Worm (Caenorhabditis elegans) whole organism, late embryonic: Measurements from ENCODE around the gene scl-8.

ENCODE experiments used
- C38D4.7 ChIP-seq: fragments of 200-800 bp; sonication (Bioruptor generic); optimal IDR thresholded peaks from 2 replicates; lab custom pipeline; 2018; ENCODE audit warnings: mild to moderate bottlenecking, missing genetic modification characterization, moderate library complexity, missing compliant biosample characterization
- K02D7.2 ChIP-seq: sonication (generic microtip); optimal IDR thresholded peaks from 2 replicates; lab custom pipeline; 2017; ENCODE audit warnings: mild to moderate bottlenecking, missing genetic modification characterization, missing compliant biosample characterization
- Y22D7AL.16 ChIP-seq: sonication (generic microtip); optimal IDR thresholded peaks from 2 replicates; lab custom pipeline; 2016; ENCODE audit warnings: missing genetic modification characterization, missing compliant biosample characterization
- ama-1 ChIP-seq: fragments of 150-350 bp; optimal IDR thresholded peaks from 2 replicates; lab custom pipeline; 2014
- ceh-22 ChIP-seq: sonication (generic microtip); optimal IDR thresholded peaks from 2 replicates; lab custom pipeline; 2017; ENCODE audit warnings: missing biosample characterization, missing genetic modification characterization
- ceh-30 ChIP-seq: fragments of 150-350 bp; optimal IDR thresholded peaks from 2 replicates; lab custom pipeline; 2014; ENCODE audit warnings: missing biosample characterization, missing genetic modification characterization
- ceh-31 ChIP-seq: sonication (generic microtip); optimal IDR thresholded peaks from 2 replicates; lab custom pipeline; 2016; ENCODE audit warnings: missing genetic modification characterization, missing compliant biosample characterization
- ceh-9 ChIP-seq: sonication (generic microtip); optimal IDR thresholded peaks from 2 replicates; lab custom pipeline; 2016; ENCODE audit warnings: mild to moderate bottlenecking, missing genetic modification characterization, inconsistent platforms, missing compliant biosample characterization
- che-1 ChIP-seq: sonication (generic microtip); optimal IDR thresholded peaks from 2 replicates; lab custom pipeline; 2016; ENCODE audit warnings: mild to moderate bottlenecking, missing genetic modification characterization, missing compliant biosample characterization
- dmd-4 ChIP-seq: sonication (generic microtip); optimal IDR thresholded peaks from 2 replicates; lab custom pipeline; 2016; ENCODE audit warnings: borderline replicate concordance, missing genetic modification characterization, missing compliant biosample characterization
- elt-4 ChIP-seq: sonication (generic microtip); optimal IDR thresholded peaks from 2 replicates; lab custom pipeline; 2016; ENCODE audit warnings: missing genetic modification characterization, missing compliant biosample characterization
- ets-4 ChIP-seq: sonication (generic microtip); optimal IDR thresholded peaks from 2 replicates; lab custom pipeline; 2016; ENCODE audit warnings: missing genetic modification characterization, missing compliant biosample characterization
- eyg-1 ChIP-seq: sonication (generic microtip); optimal IDR thresholded peaks from 2 replicates; lab custom pipeline; 2016; ENCODE audit warnings: missing genotype, missing genetic modification characterization, missing compliant biosample characterization
- fax-1 ChIP-seq: sonication (generic microtip); optimal IDR thresholded peaks from 2 replicates; lab custom pipeline; 2016; ENCODE audit warnings: missing genotype, missing genetic modification characterization, missing compliant biosample characterization
- fkh-10 ChIP-seq: fragments of 150-350 bp; optimal IDR thresholded peaks from 2 replicates; lab custom pipeline; 2014; ENCODE audit warnings: missing biosample characterization, missing genetic modification reagents, missing genetic modification characterization
- fkh-6 ChIP-seq: sonication (generic microtip); optimal IDR thresholded peaks from 2 replicates; lab custom pipeline; 2016; ENCODE audit warnings: missing genetic modification characterization, missing compliant biosample characterization
- gmeb-2 ChIP-seq: sonication (generic microtip); optimal IDR thresholded peaks from 2 replicates; lab custom pipeline; 2016; ENCODE audit warnings: missing genetic modification characterization, inconsistent platforms, missing compliant biosample characterization
- hlh-15 ChIP-seq: sonication (generic microtip); optimal IDR thresholded peaks from 2 replicates; lab custom pipeline; 2016; ENCODE audit warnings: missing genetic modification characterization, missing compliant biosample characterization
- hlh-30 ChIP-seq: sonication (generic microtip); optimal IDR thresholded peaks from 2 replicates; lab custom pipeline; 2017; ENCODE audit warnings: antibody characterized with exemption, missing genetic modification characterization, missing compliant biosample characterization; ENCODE audit not compliant: insufficient read depth
- hlh-6 ChIP-seq: sonication (generic microtip); optimal IDR thresholded peaks from 2 replicates; lab custom pipeline; 2016; ENCODE audit warnings: missing genotype, missing genetic modification characterization, missing compliant biosample characterization
- lin-11 ChIP-seq: fragments of 200-800 bp; sonication (Bioruptor generic); optimal IDR thresholded peaks from 2 replicates; lab custom pipeline; 2018; ENCODE audit warnings: mild to moderate bottlenecking, missing genetic modification characterization, missing compliant biosample characterization
- madf-2 ChIP-seq: sonication (generic microtip); optimal IDR thresholded peaks from 2 replicates; lab custom pipeline; 2017; ENCODE audit warnings: missing genetic modification characterization, missing compliant biosample characterization
- nfya-1 ChIP-seq: sonication (generic microtip); optimal IDR thresholded peaks from 2 replicates; lab custom pipeline; 2017; ENCODE audit warnings: missing genetic modification characterization, mild to moderate bottlenecking, missing compliant biosample characterization, antibody characterized with exemption, moderate library complexity
- npax-4 ChIP-seq: sonication (generic microtip); optimal IDR thresholded peaks from 2 replicates; lab custom pipeline; 2016; ENCODE audit warnings: missing genetic modification characterization, missing compliant biosample characterization
- odd-2 ChIP-seq: sonication (generic microtip); optimal IDR thresholded peaks from 2 replicates; lab custom pipeline; 2017; ENCODE audit warnings: antibody characterized with exemption, mild to moderate bottlenecking, missing genetic modification characterization, missing compliant biosample characterization
- pat-9 ChIP-seq: fragments of 200-800 bp; sonication (Bioruptor generic); optimal IDR thresholded peaks from 2 replicates; lab custom pipeline; 2018; ENCODE audit warnings: mild to moderate bottlenecking, missing genetic modification characterization, moderate library complexity, missing compliant biosample characterization
- pax-1 ChIP-seq: fragments of 150-350 bp; optimal IDR thresholded peaks from 2 replicates; lab custom pipeline; 2014; ENCODE audit warnings: missing biosample characterization, missing genetic modification characterization
- pha-4 ChIP-seq: fragments of 150-350 bp; optimal IDR thresholded peaks from 2 replicates; lab custom pipeline; 2018; ENCODE audit warnings: missing biosample characterization, missing genetic modification reagents, missing genetic modification characterization
- ref-2 ChIP-seq: sonication (generic microtip); optimal IDR thresholded peaks from 2 replicates; lab custom pipeline; 2016; ENCODE audit warnings: missing genetic modification characterization, missing compliant biosample characterization
- rnt-1 ChIP-seq: sonication (generic microtip); optimal IDR thresholded peaks from 2 replicates; lab custom pipeline; 2016; ENCODE audit warnings: missing genetic modification characterization, missing compliant biosample characterization
- sdc-2 ChIP-seq: sonication (generic microtip); optimal IDR thresholded peaks from 2 replicates; lab custom pipeline; 2016; ENCODE audit warnings: missing genotype, missing genetic modification characterization, missing compliant biosample characterization
- sox-2 ChIP-seq: fragments of 200-800 bp; sonication (Bioruptor generic); IDR thresholded peaks from 2 replicates; pipeline ENCODE4 v1.3.6; 2022; ENCODE audit warnings: missing genetic modification reagents, missing genetic modification characterization, missing compliant biosample characterization
- tbx-2 ChIP-seq: sonication (generic microtip); optimal IDR thresholded peaks from 2 replicates; lab custom pipeline; 2016; ENCODE audit warnings: missing genetic modification characterization, missing compliant biosample characterization
- unc-3 ChIP-seq, 2 experiments: fragments of 200-800 bp in 1 of 2; sonication (Bioruptor generic) in 1 of 2; sonication (generic microtip) in 1 of 2; conservative IDR thresholded peaks in 1 of 2; optimal IDR thresholded peaks in 1 of 2; 2 replicates each; pipeline versions ENCODE4 v1.3.6 to Lab custom; 2016 to 2022; ENCODE audit warnings: missing compliant biosample characterization in 2 of 2, missing genetic modification characterization in 2 of 2, missing genetic modification reagents in 1 of 2
- unc-42 ChIP-seq: sonication (generic microtip); optimal IDR thresholded peaks from 2 replicates; lab custom pipeline; 2016; ENCODE audit warnings: missing genotype, missing genetic modification characterization, missing compliant biosample characterization
- unc-55 ChIP-seq: sonication (generic microtip); optimal IDR thresholded peaks from 2 replicates; lab custom pipeline; 2017; ENCODE audit warnings: missing biosample characterization, missing genetic modification reagents, missing genetic modification characterization
- zip-5 ChIP-seq: sonication (generic microtip); optimal IDR thresholded peaks from 2 replicates; lab custom pipeline; 2016; ENCODE audit warnings: missing genetic modification characterization, missing compliant biosample characterization
- ztf-16 ChIP-seq: sonication (generic microtip); optimal IDR thresholded peaks from 2 replicates; lab custom pipeline; 2017; ENCODE audit warnings: missing genetic modification characterization, missing compliant biosample characterization

The scl-8 gene

DNA sequence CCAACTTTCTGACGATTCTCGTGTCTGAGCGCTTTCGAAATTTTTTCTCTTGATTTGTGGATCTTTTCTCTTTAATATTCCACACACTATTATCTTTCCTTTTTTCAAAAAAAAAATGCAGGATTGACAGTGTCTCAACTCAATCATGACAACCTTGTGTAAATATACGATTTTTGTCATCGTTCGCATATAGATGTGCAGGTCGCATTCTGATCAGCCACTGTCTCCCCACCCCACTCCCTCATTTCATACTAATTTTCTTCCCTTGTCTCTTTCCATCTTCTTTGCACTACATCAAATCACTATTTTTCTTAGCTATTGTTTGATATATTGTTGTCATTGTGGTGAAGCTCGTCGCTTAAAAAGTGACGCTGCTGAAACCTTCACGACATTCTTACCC lies 36.2 kb upstream of the scl-8 start:
- no peak for TF ChIP-seq unc-55
- no peak for TF ChIP-seq lin-11 (tag; lab: Kevin White, UChicago)
- TF ChIP-seq K02D7.2 (tag; lab: Kevin White, UChicago) = no peak
- TF ChIP-seq unc-3 (GFP tag; conservative IDR thresholded peaks at IDR 0.05; lab: Robert Waterston, UW) = no peak
- no peak for TF ChIP-seq unc-3 (tag; optimal IDR thresholded peaks at IDR 0.05; lab: Kevin White, UChicago)
- no peak for TF ChIP-seq sox-2 (GFP tag; lab: Robert Waterston, UW)
- no peak for TF ChIP-seq gmeb-2 (tag; lab: Kevin White, UChicago)
- no peak for TF ChIP-seq unc-42
- TF ChIP-seq dmd-4 (tag; lab: Kevin White, UChicago) = no peak
- no peak for TF ChIP-seq ets-4 (tag; lab: Kevin White, UChicago)
- TF ChIP-seq hlh-6 (tag; lab: Kevin White, UChicago) = no peak
- TF ChIP-seq tbx-2 (tag; lab: Kevin White, UChicago) = no peak
- TF ChIP-seq che-1 = no peak
- TF ChIP-seq ceh-31 = no peak

DNA sequence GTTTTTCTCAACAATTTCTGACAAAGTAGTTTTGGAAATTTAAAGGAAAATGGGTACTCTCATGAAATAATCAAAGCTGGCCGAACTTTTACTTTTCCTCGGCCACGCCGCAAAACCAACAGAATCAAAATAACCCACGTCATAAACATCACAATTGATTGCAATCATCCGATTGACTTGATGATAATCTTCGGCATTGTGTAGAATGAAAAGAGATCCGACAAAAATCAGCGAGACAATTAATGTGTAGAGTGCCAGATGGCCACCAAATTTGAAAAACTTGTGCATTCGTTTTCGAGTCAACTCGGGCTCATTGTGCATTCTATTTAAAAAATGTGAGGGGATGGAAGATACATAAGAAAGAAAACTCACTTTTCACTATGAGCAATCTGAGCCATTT lies 34.7 kb upstream of the scl-8 start:
- TF ChIP-seq ama-1 (lab: Kevin White, UChicago) (no peak), sdc-2 (tag; lab: Kevin White, UChicago) (no peak), elt-4 (tag; lab: Kevin White, UChicago) (no peak), ceh-31 (no peak), K02D7.2 (tag; lab: Kevin White, UChicago) (no peak), gmeb-2 (tag; lab: Kevin White, UChicago) (no peak), ref-2 (no peak), ceh-30 (tag; lab: Kevin White, UChicago) (no peak), ceh-22 (tag; lab: Kevin White, UChicago) (no peak), zip-5 (no peak), lin-11 (tag; lab: Kevin White, UChicago) (no peak), fax-1 (tag; lab: Kevin White, UChicago) (no peak), pax-1 (tag; lab: Kevin White, UChicago) (no peak), tbx-2 (tag; lab: Kevin White, UChicago) (no peak), unc-42 (no peak), hlh-15 (tag; lab: Kevin White, UChicago) (no peak)
- TF ChIP-seq, all 69 proteins: peak for 0

DNA sequence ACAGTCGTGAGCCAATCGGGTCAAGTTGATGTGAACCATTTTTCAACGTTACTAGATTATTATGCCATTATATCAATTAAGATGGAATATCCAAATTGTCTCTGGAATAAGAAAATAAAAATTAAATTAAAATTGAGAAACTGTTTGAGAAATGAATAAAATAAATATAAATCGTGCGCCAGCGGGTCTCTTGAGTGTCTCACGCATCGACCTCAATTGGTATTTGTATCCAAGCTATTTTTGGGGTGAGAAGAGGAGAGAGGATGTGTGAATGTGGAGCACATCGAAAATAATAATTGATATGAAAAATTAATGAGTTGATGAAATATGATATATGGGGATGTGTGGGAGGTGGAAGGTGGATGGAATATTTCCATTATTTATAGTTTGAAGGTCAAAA lies 32.7 kb upstream of the scl-8 start, which contains the start of gene F49E11.2:
TSS of gene F49E11.2 (minus strand) at position 101 of the 400 bp plus-strand sequence.
- TF ChIP-seq C38D4.7 (GFP tag; lab: Kevin White, UChicago) = no peak
- TF ChIP-seq hlh-30 (tag; lab: Kevin White, UChicago) = no peak
- no peak for TF ChIP-seq npax-4
- no peak for TF ChIP-seq ceh-22 (tag; lab: Kevin White, UChicago)
- no peak for TF ChIP-seq fkh-10 (GFP tag; lab: Kevin White, UChicago)
- TF ChIP-seq ceh-31 = no peak
- no peak for TF ChIP-seq Y22D7AL.16
- TF ChIP-seq pat-9 = no peak
- TF ChIP-seq ztf-16 (tag; lab: Kevin White, UChicago) = no peak
- TF ChIP-seq hlh-6 (tag; lab: Kevin White, UChicago) = no peak
- no peak for TF ChIP-seq sox-2 (GFP tag; lab: Robert Waterston, UW)
- TF ChIP-seq pax-1 (tag; lab: Kevin White, UChicago) = no peak
- no peak for TF ChIP-seq zip-5
- TF ChIP-seq ceh-30 (tag; lab: Kevin White, UChicago) = no peak
- no peak for TF ChIP-seq eyg-1 (tag; lab: Kevin White, UChicago)
- no peak for TF ChIP-seq odd-2 (tag; lab: Kevin White, UChicago)
- TF ChIP-seq elt-4 (tag; lab: Kevin White, UChicago) = no peak
- TF ChIP-seq pha-4 (tag; lab: Kevin White, UChicago) = no peak
- TF ChIP-seq madf-2 (tag; lab: Kevin White, UChicago) = no peak
- TF ChIP-seq, all 69 proteins: peak for 0

DNA sequence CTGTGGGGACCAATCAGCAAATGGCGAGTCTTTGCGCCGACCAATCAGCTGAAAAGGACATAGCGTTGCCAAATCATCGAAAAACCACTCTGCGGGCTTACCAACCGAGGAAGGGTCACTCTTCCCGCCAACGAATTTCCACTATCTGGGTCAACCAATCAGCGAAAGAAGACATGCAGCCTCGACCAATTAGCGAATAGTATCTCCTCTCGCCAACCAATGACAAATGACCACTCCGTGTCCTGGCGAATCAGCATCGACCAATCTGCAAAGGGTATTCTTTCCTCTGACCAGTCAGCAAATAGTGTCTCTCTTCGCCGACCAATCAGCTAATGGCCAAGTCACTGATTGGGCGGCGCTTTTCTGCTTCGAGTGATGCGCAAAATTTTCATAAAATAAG lies 30.1 kb upstream of the scl-8 start:
- no peak for TF ChIP-seq ceh-9
- TF ChIP-seq fkh-6 (tag; lab: Kevin White, UChicago) = no peak
- no peak for TF ChIP-seq rnt-1 (tag; lab: Kevin White, UChicago)
- TF ChIP-seq nfya-1 (tag; lab: Kevin White, UChicago) = peak; percentile 87
